Worm (Caenorhabditis elegans): Measurements from ENCODE around the gene Y62E10A.24.

- TF ChIP-seq pha-4 (tag; optimal IDR thresholded peaks at IDR 0.05) (no peak), athp-1 (tag; optimal IDR thresholded peaks at IDR 0.05) (no peak), ama-1 (optimal IDR thresholded peaks at IDR 0.05) (no peak), ama-1 (GFP tag; optimal IDR thresholded peaks at IDR 0.05) (no peak)
Measured at ce11 chrIV:13415739-13416271, 45.3 kb downstream of the Y62E10A.24 start, which contains the start of the genes pik-1 and aptf-2.

Data from whole organism, young adult.